Worm (Caenorhabditis elegans): Measurements from ENCODE around the gene C49F5.13.

- no peak for TF ChIP-seq dao-5 (tag; optimal IDR thresholded peaks at IDR 0.05)
- no peak for TF ChIP-seq him-1 (tag; optimal IDR thresholded peaks at IDR 0.05)
Observed at ce11 chrX:11993327-11993726, 32.1 kb downstream of the C49F5.13 start.

Data from whole organism, L4/young adult.